Fruit fly (Drosophila melanogaster) S2 (cell line): ENCODE data around the gene CG43402.

Experiments used
- CG8478 ChIP-seq: fragments of >200 bp; optimal IDR thresholded peaks from 2 replicates; lab custom pipeline; 2018
- CTCF ChIP-seq, 2 experiments: fragments of >200 bp; optimal IDR thresholded peaks; 2 replicates each; lab custom pipeline; 2018

- no peak for TF ChIP-seq CTCF (optimal IDR thresholded peaks at IDR 0.05; lab: Kevin White, UChicago)
- no peak for TF ChIP-seq CG8478
Observed at dm6 chr2L:1431430-1431829, 11.0 kb upstream of the CG43402 start.
